Worm (Caenorhabditis elegans): Measurements from ENCODE around the gene K10D6.4.

- no peak for TF ChIP-seq elt-1 (tag; optimal IDR thresholded peaks at IDR 0.05; ENCODE audit: borderline replicate concordance, insufficient read depth)
- TF ChIP-seq ces-1 (GFP tag; optimal IDR thresholded peaks at IDR 0.05), result no peak
- TF ChIP-seq lin-13 (tag; optimal IDR thresholded peaks at IDR 0.05), result no peak
- no peak for TF ChIP-seq M03D4.4 (tag; optimal IDR thresholded peaks at IDR 0.05)
- no peak for TF ChIP-seq snpc-4 (tag; optimal IDR thresholded peaks at IDR 0.05)
- no peak for TF ChIP-seq nhr-237 (tag; optimal IDR thresholded peaks at IDR 0.05)
- no peak for TF ChIP-seq unc-62 (GFP tag; optimal IDR thresholded peaks at IDR 0.05)
These were observed 49.4 kb upstream of the K10D6.4 start, which contains the start of gene srg-39 for ce11 chrV:11152333-11152732.

Measured in whole organism, mixed stage, embryonic.